Worm (Caenorhabditis elegans) whole organism, early embryonic: ENCODE results near the gene nhr-124.

Experiments used
- B0310.2 ChIP-seq: sonication (generic microtip); optimal IDR thresholded peaks from 2 replicates; lab custom pipeline; 2016; ENCODE audit warnings: mild to moderate bottlenecking, missing genetic modification characterization, missing compliant biosample characterization
- F13C5.2 ChIP-seq: sonication (generic microtip); optimal IDR thresholded peaks from 2 replicates; lab custom pipeline; 2017; ENCODE audit warnings: mild to moderate bottlenecking, missing genetic modification characterization, inconsistent platforms, missing compliant biosample characterization
- aly-1 ChIP-seq: sonication (generic microtip); optimal IDR thresholded peaks from 2 replicates; lab custom pipeline; 2016; ENCODE audit warnings: missing genetic modification characterization, missing compliant biosample characterization
- ama-1 ChIP-seq: fragments of 150-350 bp; optimal IDR thresholded peaks from 2 replicates; lab custom pipeline; 2014
- ceh-13 ChIP-seq: fragments of 200-800 bp; sonication (Bioruptor generic); optimal IDR thresholded peaks from 2 replicates; lab custom pipeline; 2018; ENCODE audit warnings: mild to moderate bottlenecking, missing genetic modification characterization, missing compliant biosample characterization
- ceh-36 ChIP-seq: sonication (generic microtip); optimal IDR thresholded peaks from 2 replicates; lab custom pipeline; 2016; ENCODE audit warnings: missing genetic modification characterization, inconsistent platforms, missing compliant biosample characterization
- ets-7 ChIP-seq: sonication (generic microtip); optimal IDR thresholded peaks from 2 replicates; lab custom pipeline; 2016; ENCODE audit warnings: missing genotype, missing genetic modification characterization, missing compliant biosample characterization
- flt-1 ChIP-seq: fragments of 200-800 bp; sonication (Bioruptor generic); IDR thresholded peaks from 2 replicates; pipeline ENCODE4 v1.3.6; 2022; ENCODE audit warnings: missing genetic modification characterization, missing compliant biosample characterization
- hmbx-1 ChIP-seq: sonication (generic microtip); optimal IDR thresholded peaks from 2 replicates; lab custom pipeline; 2016; ENCODE audit warnings: mild to moderate bottlenecking, missing genetic modification characterization, missing compliant biosample characterization
- hmg-4 ChIP-seq: fragments of 200-800 bp; sonication (Bioruptor generic); optimal IDR thresholded peaks from 2 replicates; lab custom pipeline; 2018; ENCODE audit warnings: mild to moderate bottlenecking, missing genetic modification characterization, missing compliant biosample characterization
- hnd-1 ChIP-seq: sonication (generic microtip); optimal IDR thresholded peaks from 2 replicates; lab custom pipeline; 2016; ENCODE audit warnings: missing genetic modification characterization, missing compliant biosample characterization
- pes-1 ChIP-seq: fragments of 200-800 bp; sonication (Bioruptor generic); IDR thresholded peaks from 2 replicates; pipeline ENCODE4 v1.3.6; 2022; ENCODE audit warnings: missing genetic modification reagents, missing genetic modification characterization, missing compliant biosample characterization
- scrt-1 ChIP-seq: fragments of 200-800 bp; sonication (Bioruptor generic); IDR thresholded peaks from 2 replicates; pipeline ENCODE4 v1.3.6; 2022; ENCODE audit warnings: missing genetic modification characterization, missing compliant biosample characterization
- sea-1 ChIP-seq: fragments of 200-800 bp; sonication (Bioruptor generic); conservative IDR thresholded peaks from 2 replicates; pipeline ENCODE4 v1.3.6; 2022; ENCODE audit warnings: missing genetic modification characterization, missing compliant biosample characterization
- tbx-11 ChIP-seq: fragments of 200-800 bp; sonication (Bioruptor generic); IDR thresholded peaks from 2 replicates; pipeline ENCODE4 v1.3.6; 2022; ENCODE audit warnings: missing genetic modification characterization, missing compliant biosample characterization
- tbx-37 ChIP-seq: fragments of 200-800 bp; sonication (Bioruptor generic); conservative IDR thresholded peaks from 2 replicates; pipeline ENCODE4 v1.3.6; 2022; ENCODE audit warnings: missing genetic modification reagents, missing genetic modification characterization, missing compliant biosample characterization
- tra-4 ChIP-seq: sonication (generic microtip); optimal IDR thresholded peaks from 2 replicates; lab custom pipeline; 2017; ENCODE audit warnings: missing genetic modification characterization, missing compliant biosample characterization

nhr-124 gene

ce11 chrV:3892361-3892904 lies 6.4 kb upstream of the nhr-124 start, which contains the start of gene C17E7.4:
C17E7.4 (plus strand) TSS chrV:3892854.
- TF ChIP-seq F13C5.2 (tag; lab: Kevin White, UChicago) (no peak), hnd-1 (tag; lab: Kevin White, UChicago) (no peak)

- TF ChIP-seq ceh-36 (tag; lab: Kevin White, UChicago) (no peak), ama-1 (lab: Kevin White, UChicago) (no peak), tbx-37 (GFP tag; lab: Robert Waterston, UW) (no peak), aly-1 (tag; lab: Kevin White, UChicago) (no peak), B0310.2 (tag; lab: Kevin White, UChicago) (no peak), tra-4 (tag; lab: Kevin White, UChicago) (no peak), hmbx-1 (tag; lab: Kevin White, UChicago) (no peak), ceh-13 (GFP tag; lab: Kevin White, UChicago) (no peak), F13C5.2 (tag; lab: Kevin White, UChicago) (no peak), tbx-11 (GFP tag; lab: Robert Waterston, UW) (no peak), sea-1 (GFP tag; lab: Robert Waterston, UW) (no peak), flt-1 (GFP tag; lab: Robert Waterston, UW) (no peak), ets-7 (tag; lab: Kevin White, UChicago) (no peak), scrt-1 (no peak), hmg-4 (no peak), hnd-1 (tag; lab: Kevin White, UChicago) (no peak), pes-1 (no peak)
Observed at ce11 chrV:3891919-3892318, 5.9 kb upstream of the nhr-124 start, which contains the start of gene C17E7.12. C17E7.12 (minus strand) TSS chrV:3892019.

- TF ChIP-seq hmbx-1 (tag; lab: Kevin White, UChicago) (no peak), aly-1 (tag; lab: Kevin White, UChicago) (no peak), ama-1 (lab: Kevin White, UChicago) (no peak), pes-1 (no peak), scrt-1 (no peak), hnd-1 (tag; lab: Kevin White, UChicago) (no peak), ceh-13 (GFP tag; lab: Kevin White, UChicago) (no peak), flt-1 (GFP tag; lab: Robert Waterston, UW) (no peak), hmg-4 (no peak), sea-1 (GFP tag; lab: Robert Waterston, UW) (no peak), ceh-36 (tag; lab: Kevin White, UChicago) (no peak), tbx-37 (GFP tag; lab: Robert Waterston, UW) (no peak), ets-7 (tag; lab: Kevin White, UChicago) (no peak), B0310.2 (tag; lab: Kevin White, UChicago) (no peak), F13C5.2 (tag; lab: Kevin White, UChicago) (no peak), tra-4 (tag; lab: Kevin White, UChicago) (no peak), tbx-11 (GFP tag; lab: Robert Waterston, UW) (no peak)
Observed at ce11 chrV:3890761-3891160, 4.8 kb upstream of the nhr-124 start, which contains the start of gene C17E7.9. C17E7.9 (minus strand) TSS chrV:3890861.

- no peak for TF ChIP-seq hmbx-1 (tag; lab: Kevin White, UChicago)
- no peak for TF ChIP-seq pes-1
- TF ChIP-seq tbx-11 (GFP tag; lab: Robert Waterston, UW): no peak
- no peak for TF ChIP-seq scrt-1
- no peak for TF ChIP-seq aly-1 (tag; lab: Kevin White, UChicago)
- TF ChIP-seq hmg-4: no peak
- TF ChIP-seq hnd-1 (tag; lab: Kevin White, UChicago): no peak
- TF ChIP-seq ets-7 (tag; lab: Kevin White, UChicago): no peak
- no peak for TF ChIP-seq sea-1 (GFP tag; lab: Robert Waterston, UW)
- TF ChIP-seq tbx-37 (GFP tag; lab: Robert Waterston, UW): no peak
- TF ChIP-seq tra-4 (tag; lab: Kevin White, UChicago): no peak
- TF ChIP-seq ceh-13 (GFP tag; lab: Kevin White, UChicago): no peak
- TF ChIP-seq ceh-36 (tag; lab: Kevin White, UChicago): no peak
- TF ChIP-seq flt-1 (GFP tag; lab: Robert Waterston, UW): no peak
- no peak for TF ChIP-seq F13C5.2 (tag; lab: Kevin White, UChicago)
- no peak for TF ChIP-seq ama-1 (lab: Kevin White, UChicago)
- TF ChIP-seq B0310.2 (tag; lab: Kevin White, UChicago): no peak
Observed at ce11 chrV:3889113-3889512, 3.1 kb upstream of the nhr-124 start, which contains the start of gene C17E7.13. C17E7.13 (minus strand) TSS chrV:3889288.

ce11 chrV:3884550-3884949 lies 1.5 kb downstream of the nhr-124 start:
- no peak for TF ChIP-seq scrt-1
- TF ChIP-seq ama-1 (lab: Kevin White, UChicago): no peak
- TF ChIP-seq ets-7 (tag; lab: Kevin White, UChicago): no peak

- no peak for TF ChIP-seq B0310.2 (tag; lab: Kevin White, UChicago)
- TF ChIP-seq sea-1 (GFP tag; lab: Robert Waterston, UW): no peak
- no peak for TF ChIP-seq pes-1
- no peak for TF ChIP-seq hnd-1 (tag; lab: Kevin White, UChicago)
- TF ChIP-seq scrt-1: no peak
- TF ChIP-seq tbx-37 (GFP tag; lab: Robert Waterston, UW): no peak
- no peak for TF ChIP-seq hmg-4
- TF ChIP-seq ama-1 (lab: Kevin White, UChicago): no peak
- no peak for TF ChIP-seq ceh-13 (GFP tag; lab: Kevin White, UChicago)
- no peak for TF ChIP-seq ceh-36 (tag; lab: Kevin White, UChicago)
- TF ChIP-seq F13C5.2 (tag; lab: Kevin White, UChicago): no peak
- TF ChIP-seq tra-4 (tag; lab: Kevin White, UChicago): no peak
- no peak for TF ChIP-seq flt-1 (GFP tag; lab: Robert Waterston, UW)
- TF ChIP-seq tbx-11 (GFP tag; lab: Robert Waterston, UW): no peak
Observed at ce11 chrV:3878223-3878622, 7.8 kb downstream of the nhr-124 start, which contains the start of gene nhr-159. nhr-159 (minus strand) TSS chrV:3878323.

ce11 chrV:3877242-3877641 lies 8.8 kb downstream of the nhr-124 start:
- TF ChIP-seq ets-7 (tag; lab: Kevin White, UChicago) (no peak), F13C5.2 (tag; lab: Kevin White, UChicago) (no peak), ceh-13 (GFP tag; lab: Kevin White, UChicago) (no peak), tbx-37 (GFP tag; lab: Robert Waterston, UW) (no peak), hnd-1 (tag; lab: Kevin White, UChicago) (no peak), scrt-1 (no peak), tbx-11 (GFP tag; lab: Robert Waterston, UW) (no peak), hmbx-1 (tag; lab: Kevin White, UChicago) (no peak), B0310.2 (tag; lab: Kevin White, UChicago) (no peak), flt-1 (GFP tag; lab: Robert Waterston, UW) (no peak), aly-1 (tag; lab: Kevin White, UChicago) (no peak), ceh-36 (tag; lab: Kevin White, UChicago) (no peak), ama-1 (lab: Kevin White, UChicago) (no peak), tra-4 (tag; lab: Kevin White, UChicago) (no peak), pes-1 (no peak), hmg-4 (no peak), sea-1 (GFP tag; lab: Robert Waterston, UW) (no peak)
